Worm (Caenorhabditis elegans) whole organism, L4 larva: ENCODE results near the gene dao-6.
A peak's percentile ranks its signal among the peaks of the same experiment; 100 is the strongest.

ENCODE experiments used
- F26F4.8 ChIP-seq: fragments of 200-800 bp; sonication (Bioruptor generic); conservative IDR thresholded peaks from 2 replicates; pipeline ENCODE4 v1.3.6; 2022; ENCODE audit warnings: missing genetic modification characterization, missing compliant biosample characterization
- ama-1 ChIP-seq: fragments of 150-350 bp; optimal IDR thresholded peaks from 2 replicates; lab custom pipeline; 2014; ENCODE audit warnings: inconsistent platforms, mixed read lengths
- ceh-28 ChIP-seq: fragments of 150-350 bp; optimal IDR thresholded peaks from 2 replicates; lab custom pipeline; 2014; ENCODE audit warnings: missing biosample characterization, missing genetic modification reagents, missing genetic modification characterization
- ces-1 ChIP-seq: fragments of 150-350 bp; sonication (generic microtip); optimal IDR thresholded peaks from 4 replicates; lab custom pipeline; 2014; ENCODE audit warnings: missing biosample characterization, missing genetic modification reagents, missing genetic modification characterization
- egl-27 ChIP-seq: sonication (generic microtip); optimal IDR thresholded peaks from 3 replicates; lab custom pipeline; 2017; ENCODE audit warnings: missing biosample characterization, missing genetic modification reagents, missing genetic modification characterization
- jun-1 ChIP-seq: fragments of 150-350 bp; optimal IDR thresholded peaks from 2 replicates; lab custom pipeline; 2014; ENCODE audit warnings: missing biosample characterization, missing genetic modification reagents, missing genetic modification characterization
- lin-13 ChIP-seq: fragments of 150-350 bp; optimal IDR thresholded peaks from 2 replicates; lab custom pipeline; 2014; ENCODE audit warnings: missing biosample characterization, missing genetic modification reagents, missing genetic modification characterization
- lsy-2 ChIP-seq, 2 experiments: fragments of 150-350 bp in 1 of 2; sonication (generic microtip) in 1 of 2; optimal IDR thresholded peaks; 2 replicates each; lab custom pipeline; 2014 to 2017; ENCODE audit warnings: missing biosample characterization in 2 of 2, missing genetic modification characterization in 2 of 2
- nhr-41 ChIP-seq: fragments of 200-800 bp; sonication (Bioruptor generic); IDR thresholded peaks from 2 replicates; pipeline ENCODE4 v1.3.6; 2022; ENCODE audit warnings: missing genetic modification reagents, missing genetic modification characterization, missing compliant biosample characterization
- php-3 ChIP-seq: fragments of 200-800 bp; sonication (Bioruptor generic); IDR thresholded peaks from 2 replicates; pipeline ENCODE4 v1.3.6; 2022; ENCODE audit warnings: missing genetic modification reagents, missing genetic modification characterization, missing compliant biosample characterization
- snpc-4 ChIP-seq: fragments of 150-350 bp; optimal IDR thresholded peaks from 2 replicates; lab custom pipeline; 2014; ENCODE audit warnings: missing biosample characterization, missing genetic modification characterization
- zag-1 ChIP-seq: fragments of 150-350 bp; optimal IDR thresholded peaks from 2 replicates; lab custom pipeline; 2014; ENCODE audit warnings: missing biosample characterization, missing genetic modification characterization

DNA sequence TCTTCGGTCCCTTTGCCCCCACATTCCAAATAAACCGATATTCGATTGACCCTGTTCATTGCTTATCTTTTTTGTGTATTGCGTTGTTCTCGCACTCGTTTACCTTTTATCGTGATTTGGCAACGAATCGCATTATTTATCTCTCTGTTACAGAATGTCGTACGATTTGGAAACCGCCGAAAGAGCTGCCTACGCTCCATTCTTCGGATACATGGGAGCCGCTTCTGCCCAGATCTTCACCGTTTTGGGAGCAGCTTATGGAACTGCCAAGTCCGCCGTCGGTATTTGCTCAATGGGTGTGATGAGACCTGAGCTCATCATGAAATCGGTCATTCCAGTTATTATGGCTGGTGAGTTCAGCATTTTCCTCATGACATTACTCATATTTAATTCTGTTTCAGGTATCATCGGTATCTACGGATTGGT, 46.0 kb upstream of the dao-6 start, which contains the start of gene vha-2:
- TF ChIP-seq zag-1 (tag; lab: Kevin White, UChicago) (no peak), ces-1 (GFP tag; lab: Kevin White, UChicago) (no peak), snpc-4 (tag; lab: Kevin White, UChicago) (no peak), lin-13 (no peak), jun-1 (tag; lab: Kevin White, UChicago) (no peak), lsy-2 (tag; optimal IDR thresholded peaks at IDR 0.05; lab: Kevin White, UChicago) (no peak), egl-27 (tag; lab: Kevin White, UChicago) (no peak), php-3 (GFP tag; lab: Robert Waterston, UW) (no peak), ceh-28 (tag; lab: Kevin White, UChicago) (no peak), ama-1 (lab: Kevin White, UChicago) (peak; percentile 90), F26F4.8 (GFP tag; lab: Robert Waterston, UW) (no peak), nhr-41 (GFP tag; lab: Robert Waterston, UW) (no peak)
